Worm (Caenorhabditis elegans): ENCODE measurements around the gene Y17G7B.22.

- TF ChIP-seq nhr-237 (tag; optimal IDR thresholded peaks at IDR 0.05), result no peak
- TF ChIP-seq lin-13 (GFP tag; optimal IDR thresholded peaks at IDR 0.05), result no peak
- no peak for TF ChIP-seq daf-19 (GFP tag; conservative IDR thresholded peaks at IDR 0.05)
- no peak for TF ChIP-seq spr-1 (tag; optimal IDR thresholded peaks at IDR 0.05)
- no peak for TF ChIP-seq zag-1 (tag; optimal IDR thresholded peaks at IDR 0.05)
- TF ChIP-seq vab-7 (GFP tag; IDR thresholded peaks at IDR 0.05), result no peak
- no peak for TF ChIP-seq nhr-77 (tag; optimal IDR thresholded peaks at IDR 0.05)
- TF ChIP-seq lin-39 (tag; optimal IDR thresholded peaks at IDR 0.05), result no peak
- no peak for TF ChIP-seq sdz-12 (GFP tag; optimal IDR thresholded peaks at IDR 0.05)
These were observed 44.4 kb upstream of the Y17G7B.22 start, which contains the start of gene Y17G7B.12 for ce11 chrII:12023315-12023878.

All from whole organism, L4 larva.